Fruit fly (Drosophila melanogaster) whole organism, embryonic: Measurements from ENCODE around the gene CG7627.

Experiments used
- Atf-2 ChIP-seq: fragments of 200-800 bp; sonication (Bioruptor generic); optimal IDR thresholded peaks from 2 replicates; lab custom pipeline; 2016; ENCODE audit warnings: missing biosample characterization, missing genetic modification characterization
- CG10321 ChIP-seq: fragments of 200-800 bp; sonication (Bioruptor generic); IDR thresholded peaks from 2 replicates; pipeline ENCODE4 v1.3.6; 2022; ENCODE audit warnings: missing biosample characterization, missing genetic modification characterization
- CG10543 ChIP-seq: fragments of 200-800 bp; sonication (Bioruptor generic); optimal IDR thresholded peaks from 3 replicates; lab custom pipeline; 2017; ENCODE audit warnings: missing biosample characterization, mild to moderate bottlenecking, missing genetic modification characterization, moderate library complexity
- CG10979 ChIP-seq: fragments of 200-800 bp; sonication (Bioruptor generic); optimal IDR thresholded peaks from 2 replicates; lab custom pipeline; 2018; ENCODE audit warnings: missing biosample characterization, mild to moderate bottlenecking, missing genetic modification characterization, moderate library complexity
- CG11695 ChIP-seq: fragments of 200-800 bp; sonication (Bioruptor generic); IDR thresholded peaks from 3 replicates; pipeline ENCODE4 v1.3.6; 2022; ENCODE audit warnings: missing biosample characterization, missing genetic modification characterization
- CG11723 ChIP-seq: fragments of 200-800 bp; sonication (Bioruptor generic); optimal IDR thresholded peaks from 2 replicates; lab custom pipeline; 2017; ENCODE audit warnings: missing biosample characterization, mild to moderate bottlenecking, missing genetic modification characterization
- CG12391 ChIP-seq: fragments of 200-800 bp; sonication (Bioruptor generic); optimal IDR thresholded peaks from 3 replicates; lab custom pipeline; 2018; ENCODE audit warnings: missing biosample characterization, mild to moderate bottlenecking, missing genetic modification characterization, moderate library complexity
- CG13624 ChIP-seq: fragments of 200-800 bp; sonication (Bioruptor generic); optimal IDR thresholded peaks from 2 replicates; lab custom pipeline; 2016; ENCODE audit warnings: missing biosample characterization, missing genetic modification characterization
- CG14667 ChIP-seq: fragments of 200-800 bp; sonication (Bioruptor generic); IDR thresholded peaks from 2 replicates; pipeline ENCODE4 v1.3.6; 2022; ENCODE audit warnings: missing biosample characterization, missing genetic modification characterization
- CG14710 ChIP-seq: fragments of 200-800 bp; sonication (Bioruptor generic); optimal IDR thresholded peaks from 3 replicates; lab custom pipeline; 2019; ENCODE audit warnings: missing biosample characterization, mild to moderate bottlenecking, missing genetic modification characterization, moderate library complexity
- CG14965 ChIP-seq: fragments of 200-800 bp; sonication (Bioruptor generic); optimal IDR thresholded peaks from 2 replicates; lab custom pipeline; 2016; ENCODE audit warnings: missing biosample characterization, missing genetic modification characterization, borderline replicate concordance
- CG15269 ChIP-seq: fragments of 200-800 bp; sonication (Bioruptor generic); optimal IDR thresholded peaks from 2 replicates; lab custom pipeline; 2018; ENCODE audit warnings: missing biosample characterization, mild to moderate bottlenecking, missing genetic modification characterization, moderate library complexity
- CG18011 ChIP-seq: fragments of 200-800 bp; sonication (Bioruptor generic); optimal IDR thresholded peaks from 2 replicates; lab custom pipeline; 2017; ENCODE audit warnings: missing biosample characterization, missing genetic modification characterization, mild to moderate bottlenecking, moderate library complexity, missing genotype
- CG18476 ChIP-seq: fragments of 200-800 bp; sonication (Bioruptor generic); optimal IDR thresholded peaks from 2 replicates; lab custom pipeline; 2016; ENCODE audit warnings: missing biosample characterization, mild to moderate bottlenecking, missing genetic modification characterization
- CG2678 ChIP-seq: fragments of 200-800 bp; sonication (Bioruptor generic); optimal IDR thresholded peaks from 3 replicates; lab custom pipeline; 2019; ENCODE audit warnings: missing biosample characterization, mild to moderate bottlenecking, missing genetic modification characterization, moderate library complexity
- CG30020 ChIP-seq: fragments of 200-800 bp; optimal IDR thresholded peaks from 2 replicates; lab custom pipeline; 2019; ENCODE audit warnings: missing biosample characterization, mild to moderate bottlenecking, missing genetic modification characterization, moderate library complexity
- CG3065 ChIP-seq: fragments of 200-800 bp; sonication (Bioruptor generic); optimal IDR thresholded peaks from 2 replicates; lab custom pipeline; 2016; ENCODE audit warnings: missing biosample characterization, missing genetic modification characterization
- CG31441 ChIP-seq: fragments of 200-800 bp; sonication (Bioruptor generic); IDR thresholded peaks from 2 replicates; pipeline ENCODE4 v1.3.6; 2022; ENCODE audit warnings: missing biosample characterization, missing genetic modification characterization
- CG6272 ChIP-seq: fragments of 200-800 bp; sonication (Bioruptor generic); IDR thresholded peaks from 2 replicates; pipeline ENCODE4 v1.3.6; 2022; ENCODE audit warnings: missing biosample characterization, missing genetic modification characterization
- CG6813 ChIP-seq: fragments of 200-800 bp; sonication (Bioruptor generic); optimal IDR thresholded peaks from 2 replicates; lab custom pipeline; 2017; ENCODE audit warnings: missing biosample characterization, missing genetic modification characterization, mild to moderate bottlenecking, moderate library complexity, missing genetic modification reagents
- CG7839 ChIP-seq: fragments of 200-800 bp; sonication (Bioruptor generic); optimal IDR thresholded peaks from 3 replicates; lab custom pipeline; 2018; ENCODE audit warnings: missing biosample characterization, mild to moderate bottlenecking, missing genetic modification characterization, moderate library complexity
- CG9609 ChIP-seq: fragments of 200-800 bp; sonication (Bioruptor generic); optimal IDR thresholded peaks from 3 replicates; lab custom pipeline; 2016; ENCODE audit warnings: missing biosample characterization, missing genetic modification characterization
- Dp ChIP-seq: fragments of 200-800 bp; sonication (Bioruptor generic); optimal IDR thresholded peaks from 2 replicates; lab custom pipeline; 2018; ENCODE audit warnings: missing biosample characterization, mild to moderate bottlenecking, missing genetic modification characterization, moderate library complexity
- ERR ChIP-seq: fragments of 200-800 bp; sonication (Bioruptor generic); optimal IDR thresholded peaks from 2 replicates; lab custom pipeline; 2016; ENCODE audit warnings: missing biosample characterization, missing genetic modification characterization
- Ets97D ChIP-seq: fragments of 200-800 bp; sonication (Bioruptor generic); optimal IDR thresholded peaks from 3 replicates; lab custom pipeline; 2016; ENCODE audit warnings: missing biosample characterization, missing genetic modification characterization
- Fer1 ChIP-seq: fragments of 200-800 bp; sonication (Bioruptor generic); optimal IDR thresholded peaks from 2 replicates; lab custom pipeline; 2017; ENCODE audit warnings: missing biosample characterization, mild to moderate bottlenecking, missing genetic modification characterization
- HHEX ChIP-seq: fragments of 200-800 bp; sonication (Bioruptor generic); optimal IDR thresholded peaks from 3 replicates; lab custom pipeline; 2017; ENCODE audit warnings: missing biosample characterization, mild to moderate bottlenecking, missing genetic modification characterization, missing genetic modification reagents
- Max ChIP-seq: fragments of 200-800 bp; sonication (Bioruptor generic); optimal IDR thresholded peaks from 2 replicates; lab custom pipeline; 2016; ENCODE audit warnings: missing biosample characterization, mild to moderate bottlenecking, missing genetic modification characterization
- Oaz ChIP-seq: fragments of 200-800 bp; sonication (Bioruptor generic); IDR thresholded peaks from 2 replicates; pipeline ENCODE4 v1.3.6; 2022; ENCODE audit warnings: missing biosample characterization, missing genetic modification characterization
- Oli ChIP-seq: fragments of 200-800 bp; sonication (Bioruptor generic); optimal IDR thresholded peaks from 2 replicates; lab custom pipeline; 2018; ENCODE audit warnings: missing biosample characterization, mild to moderate bottlenecking, missing genetic modification characterization, moderate library complexity
- Sry-δ ChIP-seq: fragments of 200-800 bp; sonication (Bioruptor generic); optimal IDR thresholded peaks from 2 replicates; lab custom pipeline; 2016; ENCODE audit warnings: missing biosample characterization, missing genetic modification characterization
- Usf ChIP-seq: fragments of 200-800 bp; sonication (Bioruptor generic); optimal IDR thresholded peaks from 2 replicates; lab custom pipeline; 2017; ENCODE audit warnings: missing genotype, missing biosample characterization, missing genetic modification characterization
- ase ChIP-seq: fragments of 200-800 bp; sonication (Bioruptor generic); IDR thresholded peaks from 3 replicates; pipeline ENCODE4 v1.3.6; 2022; ENCODE audit warnings: missing biosample characterization, missing genetic modification characterization
- crc ChIP-seq: fragments of 200-800 bp; sonication (Bioruptor generic); optimal IDR thresholded peaks from 2 replicates; lab custom pipeline; 2016; ENCODE audit warnings: missing biosample characterization, missing genetic modification characterization
- crol ChIP-seq: fragments of 200-800 bp; sonication (Bioruptor generic); IDR thresholded peaks from 2 replicates; pipeline ENCODE4 v1.3.6; 2022; ENCODE audit warnings: missing biosample characterization, missing genetic modification characterization
- dm ChIP-seq: fragments of 200-800 bp; sonication (Bioruptor generic); optimal IDR thresholded peaks from 3 replicates; lab custom pipeline; 2016; ENCODE audit warnings: missing biosample characterization, missing genetic modification characterization
- dysf ChIP-seq: fragments of 200-800 bp; sonication (Bioruptor generic); IDR thresholded peaks from 3 replicates; pipeline ENCODE4 v1.3.6; 2022; ENCODE audit warnings: missing biosample characterization, missing genetic modification characterization
- fd96Cb ChIP-seq: fragments of 200-800 bp; sonication (Bioruptor generic); optimal IDR thresholded peaks from 2 replicates; lab custom pipeline; 2018; ENCODE audit warnings: missing biosample characterization, mild to moderate bottlenecking, missing genetic modification characterization, moderate library complexity
- kni ChIP-seq: fragments of 200-800 bp; sonication (Bioruptor generic); optimal IDR thresholded peaks from 3 replicates; lab custom pipeline; 2017; ENCODE audit warnings: mild to moderate bottlenecking, missing biosample characterization, missing genetic modification reagents, missing genetic modification characterization
- lola ChIP-seq, 3 experiments: fragments of >200 bp in 2 of 3; fragments of 200-800 bp in 1 of 3; sonication (Bioruptor generic) in 1 of 3; optimal IDR thresholded peaks; 2 replicates each; lab custom pipeline; 2017 to 2019; ENCODE audit warnings: missing biosample characterization in 3 of 3, missing genetic modification characterization in 3 of 3, mild to moderate bottlenecking in 1 of 3, moderate library complexity in 1 of 3
- pfk ChIP-seq: fragments of 200-800 bp; sonication (Bioruptor generic); optimal IDR thresholded peaks from 2 replicates; lab custom pipeline; 2018; ENCODE audit warnings: missing biosample characterization, mild to moderate bottlenecking, missing genetic modification characterization, moderate library complexity
- prd ChIP-seq, 3 experiments: fragments of >200 bp in 2 of 3; fragments of 200-800 bp in 1 of 3; sonication (Bioruptor generic) in 1 of 3; optimal IDR thresholded peaks in 2 of 3; IDR thresholded peaks in 1 of 3; 2 replicates in 2 of 3; 3 replicates in 1 of 3; pipeline versions ENCODE4 v1.3.6 to Lab custom; 2017 to 2022; ENCODE audit warnings: missing biosample characterization in 1 of 3, missing genetic modification characterization in 1 of 3
- sna ChIP-seq: fragments of 200-800 bp; sonication (Bioruptor generic); IDR thresholded peaks from 2 replicates; pipeline ENCODE4 v1.3.6; 2022; ENCODE audit warnings: missing biosample characterization, missing genetic modification characterization; ENCODE audit not compliant: partially characterized antibody
- stc ChIP-seq: fragments of 200-800 bp; sonication (Bioruptor generic); IDR thresholded peaks from 2 replicates; pipeline ENCODE4 v1.3.6; 2022; ENCODE audit warnings: missing biosample characterization, missing genetic modification characterization
- stwl ChIP-seq: fragments of 200-800 bp; sonication (Bioruptor generic); optimal IDR thresholded peaks from 3 replicates; lab custom pipeline; 2018; ENCODE audit warnings: missing biosample characterization, mild to moderate bottlenecking, missing genetic modification characterization, moderate library complexity
- tap ChIP-seq: fragments of 200-800 bp; optimal IDR thresholded peaks from 3 replicates; lab custom pipeline; 2019; ENCODE audit warnings: missing biosample characterization, mild to moderate bottlenecking, missing genetic modification characterization, moderate library complexity
- tll ChIP-seq, 2 experiments: fragments of 200-800 bp in 1 of 2; fragments of >200 bp in 1 of 2; sonication (Bioruptor generic) in 1 of 2; optimal IDR thresholded peaks; 2 replicates each; lab custom pipeline; 2017 to 2019; ENCODE audit warnings: missing biosample characterization in 2 of 2, missing genetic modification characterization in 2 of 2, mild to moderate bottlenecking in 1 of 2, moderate library complexity in 1 of 2
- wek ChIP-seq: fragments of 200-800 bp; sonication (Bioruptor generic); optimal IDR thresholded peaks from 3 replicates; lab custom pipeline; 2018; ENCODE audit warnings: missing biosample characterization, mild to moderate bottlenecking, missing genetic modification characterization, moderate library complexity

The CG7627 gene

dm6 chr2L:8381508-8382036 is 19.3 kb upstream of the CG7627 start, which contains the start of gene AlaRS (continued):
- TF ChIP-seq CG14965 (GFP tag; lab: Kevin White, UChicago) (no peak), tap (tag; lab: Kevin White, UChicago) (peak; percentile 4), lola (GFP tag; optimal IDR thresholded peaks at IDR 0.05; lab: Kevin White, UChicago) (peak in 1 of 3 experiments; percentile 29), wek (no peak), kni (GFP tag; lab: Kevin White, UChicago) (peak; percentile 58), CG15269 (peak; percentile 39), CG7839 (tag; lab: Kevin White, UChicago) (peak; percentile 46), prd (optimal IDR thresholded peaks at IDR 0.05; lab: Kevin White, UChicago) (no peak), prd (GFP tag; IDR thresholded peaks at IDR 0.05; lab: Robert Waterston, UW) (0 out of 3 replicates have a peak, but pooled peaks have one; percentile 7), HHEX (GFP tag; lab: Kevin White, UChicago) (peak; percentile 15), tll (GFP tag; optimal IDR thresholded peaks at IDR 0.05; lab: Kevin White, UChicago) (no peak), CG12391 (tag; lab: Kevin White, UChicago) (peak; percentile 67), Oaz (no peak), CG14667 (GFP tag; lab: Robert Waterston, UW) (no peak), CG14710 (tag; lab: Kevin White, UChicago) (peak; percentile 65), CG18476 (peak; percentile 12), CG31441 (peak; percentile 49; the same call in 1 of the 2 replicates), CG18011 (GFP tag; lab: Kevin White, UChicago) (no peak), Ets97D (GFP tag; lab: Kevin White, UChicago) (peak; percentile 10), pfk (GFP tag; lab: Kevin White, UChicago) (no peak), CG11695 (no peak), Fer1 (GFP tag; lab: Kevin White, UChicago) (peak; percentile 57), CG11723 (GFP tag; lab: Kevin White, UChicago) (peak; percentile 22), dysf (GFP tag; lab: Robert Waterston, UW) (no peak; the same call in 2 of the 3 replicates), CG10321 (GFP tag; lab: Robert Waterston, UW) (no peak), Sry-δ (GFP tag; lab: Kevin White, UChicago) (peak; percentile 71), crc (GFP tag; lab: Kevin White, UChicago) (no peak), CG2678 (peak; percentile 50), CG6813 (GFP tag; lab: Kevin White, UChicago) (peak; percentile 3), CG9609 (GFP tag; lab: Kevin White, UChicago) (no peak), CG3065 (GFP tag; lab: Kevin White, UChicago) (no peak), ERR (GFP tag; lab: Kevin White, UChicago) (no peak), Atf-2 (no peak), CG13624 (GFP tag; lab: Kevin White, UChicago) (peak; percentile 20), Dp (GFP tag; lab: Kevin White, UChicago) (peak; percentile 24), fd96Cb (no peak), CG30020 (tag; lab: Kevin White, UChicago) (peak; percentile 54), Max (GFP tag; lab: Kevin White, UChicago) (peak; percentile 36), crol (GFP tag; lab: Robert Waterston, UW) (no peak), Oli (tag; lab: Kevin White, UChicago) (peak; percentile 9), CG10979 (peak; percentile 30), sna (GFP tag; lab: Robert Waterston, UW) (peak; percentile 75), stc (0 out of 2 replicates have a peak, but pooled peaks have one; percentile 21), CG10543 (GFP tag; lab: Kevin White, UChicago) (no peak), stwl (tag; lab: Kevin White, UChicago) (peak; percentile 45), Usf (GFP tag; lab: Kevin White, UChicago) (no peak), CG6272 (GFP tag; lab: Robert Waterston, UW) (no peak), ase (GFP tag; lab: Robert Waterston, UW) (no peak), dm (GFP tag; lab: Kevin White, UChicago) (peak; percentile 43)
